Fruit fly (Drosophila melanogaster): Measurements from ENCODE around the gene CG14605.

The CG14605 gene

DNA sequence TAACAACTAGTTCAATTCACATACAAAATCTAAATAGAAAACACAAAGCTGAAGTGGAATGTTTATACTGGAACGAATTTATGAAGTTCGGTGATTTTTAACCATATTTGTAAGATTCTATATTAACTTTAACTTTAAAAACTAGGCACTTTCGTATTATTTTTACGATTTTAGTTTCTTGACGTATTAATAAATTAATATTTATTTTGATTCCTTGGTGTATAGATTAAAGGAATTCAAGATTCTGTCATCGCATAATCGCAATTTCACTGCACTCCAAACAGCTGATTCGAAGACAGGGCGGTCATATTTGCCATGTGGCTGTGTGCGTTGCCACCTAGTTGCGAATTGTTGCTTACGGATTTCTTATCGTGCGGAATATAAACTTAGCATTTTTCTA is 30.0 kb upstream of the CG14605 start, which contains the start of the genes CG1227 and Dtwd2 (continued):
- TF ChIP-seq CG17385 (GFP tag; optimal IDR thresholded peaks at IDR 0.05), result peak; percentile 88
- TF ChIP-seq bcd (GFP tag; optimal IDR thresholded peaks at IDR 0.05), result peak; percentile 85
- TF ChIP-seq schlank (tag; optimal IDR thresholded peaks at IDR 0.05), result peak; percentile 77
- peak; percentile 93 for TF ChIP-seq Atf6 (GFP tag; IDR thresholded peaks at IDR 0.05)
- TF ChIP-seq B-H2 (GFP tag; optimal IDR thresholded peaks at IDR 0.05), result peak; percentile 92
- TF ChIP-seq h (optimal IDR thresholded peaks at IDR 0.05), result no peak
- TF ChIP-seq CG6854 (GFP tag; optimal IDR thresholded peaks at IDR 0.05), result peak; percentile 90
- TF ChIP-seq Camta (GFP tag; optimal IDR thresholded peaks at IDR 0.05), result peak; percentile 65
- TF ChIP-seq hth (optimal IDR thresholded peaks at IDR 0.05), result no peak
- TF ChIP-seq CG14667 (GFP tag; IDR thresholded peaks at IDR 0.05), result peak; percentile 79
- peak; percentile 92 for TF ChIP-seq CG17328 (GFP tag; IDR thresholded peaks at IDR 0.05)
- peak; percentile 31 for TF ChIP-seq CG31365 (tag; optimal IDR thresholded peaks at IDR 0.05)
- peak; percentile 86 for TF ChIP-seq Bteb2 (GFP tag; optimal IDR thresholded peaks at IDR 0.05)
- peak; percentile 36 for TF ChIP-seq disco-r (GFP tag; optimal IDR thresholded peaks at IDR 0.05)
- peak; percentile 50 for TF ChIP-seq HLH54F (GFP tag; optimal IDR thresholded peaks at IDR 0.05)
- no peak for TF ChIP-seq ato (GFP tag; IDR thresholded peaks at IDR 0.05; ENCODE audit: partially characterized antibody)
- peak; percentile 85 for TF ChIP-seq rib (GFP tag; IDR thresholded peaks at IDR 0.05)
- peak; percentile 43 for TF ChIP-seq gcm2 (GFP tag; optimal IDR thresholded peaks at IDR 0.05)
- peak; percentile 96 for TF ChIP-seq sens (GFP tag)
- no peak for TF ChIP-seq lbe (GFP tag; optimal IDR thresholded peaks at IDR 0.05)
- peak; percentile 96 for TF ChIP-seq ci (GFP tag; IDR thresholded peaks at IDR 0.05)
- TF ChIP-seq CG2678 (tag; optimal IDR thresholded peaks at IDR 0.05), result peak; percentile 97
- peak; percentile 89 for TF ChIP-seq CG9932 (GFP tag; IDR thresholded peaks at IDR 0.05)
- TF ChIP-seq corto (GFP tag; optimal IDR thresholded peaks at IDR 0.05), result peak; percentile 83
- TF ChIP-seq Dll (GFP tag; IDR thresholded peaks at IDR 0.05; ENCODE audit: partially characterized antibody), result peak; percentile 36; the same call in 1 of the 4 replicates
- TF ChIP-seq az2 (GFP tag; optimal IDR thresholded peaks at IDR 0.05), result peak; percentile 79
- TF ChIP-seq lola (GFP tag; optimal IDR thresholded peaks at IDR 0.05), result peak in 1 of 3 experiments; percentile 88
- no peak; the same call in none of the 2 replicates for TF ChIP-seq chm (GFP tag; IDR thresholded peaks at IDR 0.05)
- TF ChIP-seq zfh2 (GFP tag; optimal IDR thresholded peaks at IDR 0.05), result peak; percentile 73
- TF ChIP-seq Dip3 (GFP tag; optimal IDR thresholded peaks at IDR 0.05), result peak; percentile 52
- TF ChIP-seq sob (GFP tag; IDR thresholded peaks at IDR 0.05), result peak; percentile 91
- peak; percentile 84 for TF ChIP-seq CG14441 (GFP tag; IDR thresholded peaks at IDR 0.05)
- no peak for TF ChIP-seq Sry-δ (GFP tag; optimal IDR thresholded peaks at IDR 0.05)
- TF ChIP-seq Awh (GFP tag; IDR thresholded peaks at IDR 0.05), result peak; percentile 95
- TF ChIP-seq Dip2 (GFP tag; IDR thresholded peaks at IDR 0.05), result no peak
- TF ChIP-seq CoRest (tag; optimal IDR thresholded peaks at IDR 0.05), result peak; percentile 96
- no peak for TF ChIP-seq CG31388 (GFP tag; optimal IDR thresholded peaks at IDR 0.05)
- TF ChIP-seq CG10209 (GFP tag; optimal IDR thresholded peaks at IDR 0.05), result peak; percentile 87
- TF ChIP-seq Tbp (GFP tag; optimal IDR thresholded peaks at IDR 0.05), result no peak
- TF ChIP-seq CG17612 (GFP tag; IDR thresholded peaks at IDR 0.05), result peak; percentile 63
- peak; percentile 49 for TF ChIP-seq cato (GFP tag; optimal IDR thresholded peaks at IDR 0.05; ENCODE audit: borderline replicate concordance)
- peak; percentile 73; the same call in 1 of the 2 replicates for TF ChIP-seq CG8765 (GFP tag; IDR thresholded peaks at IDR 0.05)
- TF ChIP-seq ara (GFP tag; IDR thresholded peaks at IDR 0.05), result peak; percentile 89
- peak; percentile 45 to 97 for TF ChIP-seq Hr51 (GFP tag; optimal IDR thresholded peaks at IDR 0.05)
- peak; percentile 93 for TF ChIP-seq CrebB (tag; optimal IDR thresholded peaks at IDR 0.05)
- peak; percentile 41 for TF ChIP-seq fd64A (GFP tag; optimal IDR thresholded peaks at IDR 0.05)
- peak; percentile 92 for TF ChIP-seq Dbx (GFP tag; IDR thresholded peaks at IDR 0.05)
- TF ChIP-seq knrl (GFP tag; IDR thresholded peaks at IDR 0.05; ENCODE audit: partially characterized antibody), result no peak
- no peak for TF ChIP-seq ab (GFP tag; optimal IDR thresholded peaks at IDR 0.05)
- no peak for TF ChIP-seq CG14965 (GFP tag; optimal IDR thresholded peaks at IDR 0.05; ENCODE audit: borderline replicate concordance)
- peak; percentile 62 for TF ChIP-seq CG3838 (GFP tag; optimal IDR thresholded peaks at IDR 0.05)
- TF ChIP-seq chif (GFP tag; optimal IDR thresholded peaks at IDR 0.05), result peak; percentile 35 to 50

Measured in whole organism, embryonic.